Worm (Caenorhabditis elegans) whole organism, midembryonic: Measurements from ENCODE around the gene C29F7.3.

ENCODE experiments used
- T22C8.4 ChIP-seq: fragments of 200-800 bp; sonication (Bioruptor generic); IDR thresholded peaks from 2 replicates; pipeline ENCODE4 v1.3.6; 2022; ENCODE audit warnings: missing genetic modification characterization, missing compliant biosample characterization
- cog-1 ChIP-seq: sonication (generic microtip); optimal IDR thresholded peaks from 2 replicates; lab custom pipeline; 2016; ENCODE audit warnings: missing genetic modification characterization, missing compliant biosample characterization
- flt-1 ChIP-seq: fragments of 200-800 bp; sonication (Bioruptor generic); IDR thresholded peaks from 2 replicates; pipeline ENCODE4 v1.3.6; 2022; ENCODE audit warnings: missing genetic modification characterization, missing compliant biosample characterization
- klf-2 ChIP-seq: fragments of 200-800 bp; sonication (Bioruptor generic); conservative IDR thresholded peaks from 2 replicates; pipeline ENCODE4 v1.3.6; 2022; ENCODE audit warnings: missing genetic modification reagents, missing genetic modification characterization, missing compliant biosample characterization
- med-1 ChIP-seq: sonication (generic microtip); optimal IDR thresholded peaks from 2 replicates; lab custom pipeline; 2017; ENCODE audit warnings: missing genetic modification characterization, mild to moderate bottlenecking, missing compliant biosample characterization, antibody characterized with exemption, missing genetic modification reagents; ENCODE audit not compliant: insufficient read depth
- tab-1 ChIP-seq: fragments of 200-800 bp; sonication (Bioruptor generic); IDR thresholded peaks from 2 replicates; pipeline ENCODE4 v1.3.6; 2022; ENCODE audit warnings: missing genetic modification characterization, missing compliant biosample characterization
- ztf-23 ChIP-seq: fragments of 200-800 bp; sonication (Bioruptor generic); IDR thresholded peaks from 2 replicates; pipeline ENCODE4 v1.3.6; 2022; ENCODE audit warnings: missing genetic modification reagents, missing genetic modification characterization, missing compliant biosample characterization
- ztf-29 ChIP-seq: fragments of 200-800 bp; sonication (Bioruptor generic); IDR thresholded peaks from 2 replicates; pipeline ENCODE4 v1.3.6; 2022; ENCODE audit warnings: missing genetic modification reagents, missing genetic modification characterization, missing compliant biosample characterization

ce11 chrX:13417479-13417878, 2.3 kb downstream of the C29F7.3 start:
- TF ChIP-seq flt-1 (GFP tag; lab: Robert Waterston, UW) (no peak), ztf-23 (no peak), med-1 (GFP tag; lab: Kevin White, UChicago) (no peak), tab-1 (GFP tag; lab: Robert Waterston, UW) (no peak), klf-2 (no peak), cog-1 (tag; lab: Kevin White, UChicago) (no peak), ztf-29 (GFP tag; lab: Robert Waterston, UW) (no peak), T22C8.4 (GFP tag; lab: Robert Waterston, UW) (no peak)
